Worm (Caenorhabditis elegans): Measurements from ENCODE around the gene erd-2.2.
A peak's percentile ranks its signal among the peaks of the same experiment; 100 is the strongest.

Gene erd-2.2

DNA sequence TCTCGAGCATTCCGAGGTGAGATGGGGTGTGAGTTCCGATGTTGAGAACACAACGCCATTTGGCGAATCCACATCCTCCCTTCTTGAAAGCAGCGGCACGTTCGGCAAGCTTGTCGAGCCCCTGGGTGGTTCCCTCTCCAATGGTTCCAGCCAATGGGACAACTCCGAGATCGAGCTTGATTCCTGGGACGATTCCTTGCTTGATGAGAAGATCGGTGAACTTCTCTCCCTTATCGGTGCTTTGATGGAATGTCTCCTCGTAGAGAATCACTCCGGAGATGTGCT is 31.5 kb upstream of the erd-2.2 start:
- TF ChIP-seq sma-3 (GFP tag; optimal IDR thresholded peaks at IDR 0.05) (no peak), fos-1 (tag; optimal IDR thresholded peaks at IDR 0.05) (no peak), nhr-237 (tag; optimal IDR thresholded peaks at IDR 0.05) (no peak), lin-39 (tag; optimal IDR thresholded peaks at IDR 0.05) (no peak), mbf-1 (tag; optimal IDR thresholded peaks at IDR 0.05) (no peak), nhr-12 (tag; optimal IDR thresholded peaks at IDR 0.05) (no peak), unc-55 (GFP tag; optimal IDR thresholded peaks at IDR 0.05) (no peak), ZK546.5 (tag; optimal IDR thresholded peaks at IDR 0.05) (no peak), aly-2 (tag; optimal IDR thresholded peaks at IDR 0.05) (no peak), elt-1 (tag; optimal IDR thresholded peaks at IDR 0.05) (no peak), nhr-77 (tag; optimal IDR thresholded peaks at IDR 0.05) (no peak), alr-1 (tag; optimal IDR thresholded peaks at IDR 0.05) (no peak), ztf-4 (tag; optimal IDR thresholded peaks at IDR 0.05) (no peak), mab-5 (tag; optimal IDR thresholded peaks at IDR 0.05) (no peak), nhr-11 (tag; optimal IDR thresholded peaks at IDR 0.05) (no peak), ztf-11 (tag; optimal IDR thresholded peaks at IDR 0.05) (no peak), sem-4 (tag; optimal IDR thresholded peaks at IDR 0.05) (no peak), zag-1 (tag; optimal IDR thresholded peaks at IDR 0.05) (no peak)

DNA sequence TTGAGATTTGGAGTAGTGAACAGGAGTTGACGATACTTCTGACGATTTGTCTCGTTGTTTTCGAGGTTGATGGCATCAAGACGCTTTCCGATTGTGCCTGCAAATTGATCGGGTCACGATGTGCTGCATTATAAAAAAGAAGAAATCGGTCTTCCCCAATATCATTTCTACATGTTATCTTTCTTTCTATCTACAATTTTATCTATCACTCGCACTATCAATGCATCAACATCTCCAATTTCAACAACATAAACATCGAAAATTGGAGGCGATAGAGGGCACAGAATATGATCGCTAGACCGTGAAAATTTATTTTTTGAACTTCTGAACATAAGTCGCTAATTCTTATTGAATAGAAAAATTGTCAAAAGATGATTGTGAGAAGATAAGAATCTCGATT is 31.1 kb upstream of the erd-2.2 start:
- peak; percentile 5 for TF ChIP-seq lin-13 (GFP tag; optimal IDR thresholded peaks at IDR 0.05)
- TF ChIP-seq ztf-4 (tag; optimal IDR thresholded peaks at IDR 0.05): no peak

DNA sequence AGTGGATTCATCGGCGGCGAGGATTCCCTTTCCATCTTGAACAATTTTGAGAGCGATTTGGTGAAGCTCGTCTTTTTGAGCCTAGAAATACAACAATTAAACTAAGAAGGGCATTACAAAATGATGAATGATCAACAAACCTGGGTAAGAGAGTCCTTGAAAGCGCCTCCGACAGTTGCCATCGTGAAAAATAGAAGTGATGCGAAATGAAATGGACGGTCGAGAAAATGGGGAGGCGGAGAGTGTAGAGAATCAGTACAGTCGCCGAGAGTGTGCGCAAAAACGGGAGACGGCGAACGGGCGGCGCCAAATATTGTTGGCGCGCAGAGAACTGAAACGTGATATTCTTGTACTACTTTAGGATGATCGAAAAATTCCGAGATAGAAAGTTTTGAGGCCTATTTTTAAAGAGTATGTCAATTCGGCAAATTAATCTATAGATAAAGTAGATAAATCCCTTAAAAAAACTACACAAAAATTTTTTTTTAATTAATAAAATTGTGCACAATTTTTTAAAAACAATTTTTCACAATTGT is 30.6 kb upstream of the erd-2.2 start, which contains the start of gene aldo-2:
TSS of gene aldo-2 (minus strand) at position 486 of the 536 bp plus-strand sequence.
- no peak for TF ChIP-seq mdl-1 (tag; optimal IDR thresholded peaks at IDR 0.05)
- peak; percentile 37 for TF ChIP-seq nhr-25 (tag; optimal IDR thresholded peaks at IDR 0.05)
- no peak for TF ChIP-seq R02D3.7 (tag; optimal IDR thresholded peaks at IDR 0.05)
- TF ChIP-seq lin-11 (tag; optimal IDR thresholded peaks at IDR 0.05): no peak
- no peak for TF ChIP-seq nhr-77 (tag; optimal IDR thresholded peaks at IDR 0.05)
- TF ChIP-seq nhr-129 (tag; optimal IDR thresholded peaks at IDR 0.05): peak; percentile 3
- no peak for TF ChIP-seq dmd-4 (tag; optimal IDR thresholded peaks at IDR 0.05)
- no peak for TF ChIP-seq nhr-10 (tag; optimal IDR thresholded peaks at IDR 0.05)
- no peak for TF ChIP-seq unc-55 (GFP tag; optimal IDR thresholded peaks at IDR 0.05)
- no peak for TF ChIP-seq crh-2 (tag; optimal IDR thresholded peaks at IDR 0.05)
- peak; percentile 23 for TF ChIP-seq gmeb-1 (tag; optimal IDR thresholded peaks at IDR 0.05)
- TF ChIP-seq ama-1 (optimal IDR thresholded peaks at IDR 0.05): peak; percentile 86
- TF ChIP-seq ztf-1 (GFP tag; conservative IDR thresholded peaks at IDR 0.05): no peak
- no peak for TF ChIP-seq egl-27 (tag; optimal IDR thresholded peaks at IDR 0.05)
- TF ChIP-seq ceh-82 (tag; optimal IDR thresholded peaks at IDR 0.05): no peak
- TF ChIP-seq F13H6.1 (tag; optimal IDR thresholded peaks at IDR 0.05): peak; percentile 15
- no peak for TF ChIP-seq zag-1 (tag; optimal IDR thresholded peaks at IDR 0.05)
- peak; percentile 6 for TF ChIP-seq blmp-1 (tag; optimal IDR thresholded peaks at IDR 0.05; ENCODE audit: insufficient read depth)
- TF ChIP-seq sem-4 (tag; optimal IDR thresholded peaks at IDR 0.05): no peak
- TF ChIP-seq nhr-237 (tag; optimal IDR thresholded peaks at IDR 0.05): no peak
- TF ChIP-seq lin-39 (tag; optimal IDR thresholded peaks at IDR 0.05): no peak
- TF ChIP-seq fos-1 (tag; optimal IDR thresholded peaks at IDR 0.05): peak; percentile 3
- TF ChIP-seq unc-39 (tag; optimal IDR thresholded peaks at IDR 0.05): no peak
- peak; percentile 9 for TF ChIP-seq ceh-16 (tag; optimal IDR thresholded peaks at IDR 0.05)
- TF ChIP-seq nhr-23 (tag; optimal IDR thresholded peaks at IDR 0.05): no peak
- TF ChIP-seq sma-9 (GFP tag; optimal IDR thresholded peaks at IDR 0.05): no peak
- TF ChIP-seq sma-9 (tag; optimal IDR thresholded peaks at IDR 0.05): no peak
- peak; percentile 25 for TF ChIP-seq nhr-21 (tag; optimal IDR thresholded peaks at IDR 0.05)
- TF ChIP-seq mab-5 (tag; optimal IDR thresholded peaks at IDR 0.05): no peak
- no peak for TF ChIP-seq Y55F3AM.14 (GFP tag; optimal IDR thresholded peaks at IDR 0.05)
- TF ChIP-seq unc-62 (GFP tag; optimal IDR thresholded peaks at IDR 0.05): no peak
- no peak for TF ChIP-seq C34F6.9 (tag; optimal IDR thresholded peaks at IDR 0.05)
- no peak for TF ChIP-seq snpc-4 (tag; optimal IDR thresholded peaks at IDR 0.05)
- TF ChIP-seq lin-13 (GFP tag; optimal IDR thresholded peaks at IDR 0.05): no peak
- no peak for TF ChIP-seq mbf-1 (tag; optimal IDR thresholded peaks at IDR 0.05)
- no peak for TF ChIP-seq nhr-12 (tag; optimal IDR thresholded peaks at IDR 0.05)
- no peak for TF ChIP-seq elt-1 (tag; optimal IDR thresholded peaks at IDR 0.05)
- TF ChIP-seq nhr-6 (tag; optimal IDR thresholded peaks at IDR 0.05): no peak
- no peak for TF ChIP-seq peb-1 (tag; optimal IDR thresholded peaks at IDR 0.05)
- no peak for TF ChIP-seq elt-3 (tag; optimal IDR thresholded peaks at IDR 0.05)
- no peak for TF ChIP-seq ztf-4 (tag; optimal IDR thresholded peaks at IDR 0.05)
- no peak for TF ChIP-seq aly-2 (tag; optimal IDR thresholded peaks at IDR 0.05)
- no peak for TF ChIP-seq ZK546.5 (tag; optimal IDR thresholded peaks at IDR 0.05)
- no peak for TF ChIP-seq skn-1 (tag; optimal IDR thresholded peaks at IDR 0.05)
- no peak for TF ChIP-seq lsy-2 (tag; optimal IDR thresholded peaks at IDR 0.05)
- peak; percentile 8 for TF ChIP-seq sma-3 (GFP tag; optimal IDR thresholded peaks at IDR 0.05)
- no peak for TF ChIP-seq nhr-11 (tag; optimal IDR thresholded peaks at IDR 0.05)
- no peak for TF ChIP-seq alr-1 (tag; optimal IDR thresholded peaks at IDR 0.05)
- TF ChIP-seq ztf-11 (tag; optimal IDR thresholded peaks at IDR 0.05): no peak
